Worm (Caenorhabditis elegans) whole organism, L4 larva: ENCODE results near the gene spc-1.

Experiments used
- ZK546.5 ChIP-seq, 2 experiments: sonication (generic microtip); optimal IDR thresholded peaks; 2 replicates each; lab custom pipeline; 2017; ENCODE audit warnings: missing biosample characterization in 2 of 2, missing genetic modification characterization in 2 of 2
- ama-1 ChIP-seq: fragments of 150-350 bp; optimal IDR thresholded peaks from 2 replicates; lab custom pipeline; 2014; ENCODE audit warnings: inconsistent platforms, mixed read lengths
- mdt-29 ChIP-seq: fragments of 200-800 bp; sonication (Bioruptor generic); IDR thresholded peaks from 2 replicates; pipeline ENCODE4 v1.3.6; 2022; ENCODE audit warnings: missing genetic modification reagents, missing genetic modification characterization, missing compliant biosample characterization
- nhr-102 ChIP-seq: sonication (generic microtip); optimal IDR thresholded peaks from 2 replicates; lab custom pipeline; 2016; ENCODE audit warnings: mild to moderate bottlenecking, missing genetic modification characterization, moderate library complexity, missing compliant biosample characterization

DNA sequence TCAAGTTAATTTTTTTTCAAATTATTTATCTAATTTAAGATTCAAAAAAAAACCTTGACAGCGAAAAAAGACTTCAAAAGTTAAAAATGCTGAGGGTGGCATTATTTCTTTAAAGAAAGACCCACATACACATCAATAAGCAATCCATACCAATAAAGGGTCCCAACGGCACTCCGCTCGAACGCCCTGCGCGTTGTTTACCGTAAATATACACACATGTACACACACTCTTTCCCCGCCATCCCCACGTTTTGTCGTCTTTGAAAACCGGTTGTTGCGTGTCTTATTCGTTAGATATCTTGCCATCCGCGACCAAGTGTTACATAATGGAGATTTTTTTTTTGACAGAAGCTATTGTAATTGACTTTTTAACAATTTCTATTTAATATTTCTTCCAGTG is 32.7 kb upstream of the spc-1 start, which contains the start of gene gcc-1:
- no peak for TF ChIP-seq mdt-29 (GFP tag; lab: Robert Waterston, UW)
- no peak for TF ChIP-seq ama-1
- no peak for TF ChIP-seq ZK546.5 (tag; optimal IDR thresholded peaks at IDR 0.05; lab: Kevin White, UChicago)
- TF ChIP-seq nhr-102 (tag; lab: Kevin White, UChicago): peak; percentile 13
